Worm (Caenorhabditis elegans): ENCODE results near the gene clec-76.

The clec-76 gene

ce11 chrIV:4014341-4014826, 49.3 kb downstream of the clec-76 start:
- no peak for TF ChIP-seq ZK185.1 (tag; optimal IDR thresholded peaks at IDR 0.05; ENCODE audit: poor library complexity, severe bottlenecking)
- no peak for TF ChIP-seq B0019.2 (GFP tag; conservative IDR thresholded peaks at IDR 0.05)
- TF ChIP-seq sptf-2 (GFP tag; optimal IDR thresholded peaks at IDR 0.05) = no peak
- TF ChIP-seq madf-3 (GFP tag; IDR thresholded peaks at IDR 0.05) = no peak
- no peak for TF ChIP-seq F33H1.4 (GFP tag; IDR thresholded peaks at IDR 0.05)
- TF ChIP-seq Y95B8A.8 (GFP tag; IDR thresholded peaks at IDR 0.05) = 0 out of 2 replicates have a peak, but pooled peaks have one; percentile 18
- TF ChIP-seq dpff-1 (tag; optimal IDR thresholded peaks at IDR 0.05) = no peak
- no peak for TF ChIP-seq dox-1 (GFP tag; IDR thresholded peaks at IDR 0.05)
- TF ChIP-seq mes-4 (tag; optimal IDR thresholded peaks at IDR 0.05) = no peak
- no peak for TF ChIP-seq unc-130 (GFP tag; optimal IDR thresholded peaks at IDR 0.05)
- no peak for TF ChIP-seq nhr-179 (tag; optimal IDR thresholded peaks at IDR 0.05)
- no peak for TF ChIP-seq aptf-3 (GFP tag; IDR thresholded peaks at IDR 0.05)
- TF ChIP-seq mxl-1 (tag; optimal IDR thresholded peaks at IDR 0.05) = no peak
- no peak for TF ChIP-seq atf-7 (tag; optimal IDR thresholded peaks at IDR 0.05)
- no peak for TF ChIP-seq fkh-3 (tag; optimal IDR thresholded peaks at IDR 0.05)
- no peak for TF ChIP-seq ceh-58 (GFP tag; IDR thresholded peaks at IDR 0.05)
- no peak for TF ChIP-seq him-1 (tag; optimal IDR thresholded peaks at IDR 0.05)
- TF ChIP-seq tbp1 (GFP tag; optimal IDR thresholded peaks at IDR 0.05) = no peak
- TF ChIP-seq hsf-1 (GFP tag; IDR thresholded peaks at IDR 0.05) = no peak
- TF ChIP-seq F57A8.1 (GFP tag; optimal IDR thresholded peaks at IDR 0.05) = no peak
- no peak for TF ChIP-seq F52B5.7 (tag; optimal IDR thresholded peaks at IDR 0.05)
- TF ChIP-seq sea-2 (GFP tag; IDR thresholded peaks at IDR 0.05) = no peak
- TF ChIP-seq Y67H2A.10 (GFP tag; conservative IDR thresholded peaks at IDR 0.05) = no peak
- peak; percentile 73 for TF ChIP-seq Y53G8AR.9 (GFP tag; conservative IDR thresholded peaks at IDR 0.05)
- no peak for TF ChIP-seq efl-1 (GFP tag; optimal IDR thresholded peaks at IDR 0.05)
- TF ChIP-seq pbrm-1 (GFP tag; IDR thresholded peaks at IDR 0.05) = no peak
- no peak for TF ChIP-seq T07F8.4 (tag; optimal IDR thresholded peaks at IDR 0.05)
- no peak for TF ChIP-seq T26A5.8 (tag; optimal IDR thresholded peaks at IDR 0.05)
- TF ChIP-seq Y56A3A.18 (GFP tag; IDR thresholded peaks at IDR 0.05) = 0 out of 2 replicates have a peak, but pooled peaks have one; percentile 73
- no peak for TF ChIP-seq egl-44 (GFP tag; IDR thresholded peaks at IDR 0.05)
- no peak for TF ChIP-seq somi-1 (GFP tag; optimal IDR thresholded peaks at IDR 0.05)
- no peak for TF ChIP-seq ceh-27 (GFP tag; optimal IDR thresholded peaks at IDR 0.05)
- peak; percentile 11 for TF ChIP-seq lin-54 (GFP tag; optimal IDR thresholded peaks at IDR 0.05)
- TF ChIP-seq Y53F4B.3 (GFP tag; IDR thresholded peaks at IDR 0.05) = no peak
- TF ChIP-seq mel-28 (tag; optimal IDR thresholded peaks at IDR 0.05; ENCODE audit: borderline replicate concordance) = no peak
- TF ChIP-seq rcor-1 (GFP tag; IDR thresholded peaks at IDR 0.05) = no peak
- TF ChIP-seq repo-1 (tag; optimal IDR thresholded peaks at IDR 0.05) = no peak
- no peak for TF ChIP-seq let-526 (GFP tag; IDR thresholded peaks at IDR 0.05)
- no peak for TF ChIP-seq egl-18 (GFP tag; IDR thresholded peaks at IDR 0.05)
- no peak for TF ChIP-seq ztf-22 (GFP tag; optimal IDR thresholded peaks at IDR 0.05)
- TF ChIP-seq nhr-120 (GFP tag; IDR thresholded peaks at IDR 0.05) = 0 out of 2 replicates have a peak, but pooled peaks have one; percentile 33
- no peak for TF ChIP-seq tlf-1 (GFP tag; optimal IDR thresholded peaks at IDR 0.05)
- TF ChIP-seq hmg-20 (GFP tag; IDR thresholded peaks at IDR 0.05) = no peak
- TF ChIP-seq madf-6 (GFP tag; IDR thresholded peaks at IDR 0.05) = no peak
- no peak for TF ChIP-seq B0035.1 (tag; optimal IDR thresholded peaks at IDR 0.05)
- TF ChIP-seq pha-4 (tag; optimal IDR thresholded peaks at IDR 0.05) = no peak
- TF ChIP-seq snpc-1.1 (tag; optimal IDR thresholded peaks at IDR 0.05; ENCODE audit: insufficient read depth) = no peak
- TF ChIP-seq cebp-2 (GFP tag; IDR thresholded peaks at IDR 0.05) = 0 out of 2 replicates have a peak, but pooled peaks have one; percentile 47
- TF ChIP-seq lin-40 (tag; optimal IDR thresholded peaks at IDR 0.05) = no peak
- no peak for TF ChIP-seq lir-1 (GFP tag; conservative IDR thresholded peaks at IDR 0.05)

Measured in whole organism, young adult.